Fruit fly (Drosophila melanogaster) Kc167 (cell line): Measurements from ENCODE around the gene CG14431.

Experiments
- Myc ChIP-seq: fragments of >200 bp; optimal IDR thresholded peaks from 2 replicates; lab custom pipeline; 2017; ENCODE audit warnings: missing external identifiers
- Sin3A ChIP-seq: fragments of >200 bp; optimal IDR thresholded peaks from 2 replicates; lab custom pipeline; 2018; ENCODE audit warnings: missing external identifiers
- h ChIP-seq: fragments of >200 bp; optimal IDR thresholded peaks from 3 replicates; lab custom pipeline; 2018; ENCODE audit warnings: missing external identifiers
- insv ChIP-seq: fragments of >200 bp; optimal IDR thresholded peaks from 3 replicates; lab custom pipeline; 2018; ENCODE audit warnings: missing external identifiers
- psq ChIP-seq: fragments of >200 bp; optimal IDR thresholded peaks from 2 replicates; lab custom pipeline; 2017; ENCODE audit warnings: missing external identifiers
- ttk ChIP-seq: sonication (Bioruptor generic); optimal IDR thresholded peaks from 2 replicates; lab custom pipeline; 2017; ENCODE audit warnings: missing external identifiers

Gene CG14431

DNA sequence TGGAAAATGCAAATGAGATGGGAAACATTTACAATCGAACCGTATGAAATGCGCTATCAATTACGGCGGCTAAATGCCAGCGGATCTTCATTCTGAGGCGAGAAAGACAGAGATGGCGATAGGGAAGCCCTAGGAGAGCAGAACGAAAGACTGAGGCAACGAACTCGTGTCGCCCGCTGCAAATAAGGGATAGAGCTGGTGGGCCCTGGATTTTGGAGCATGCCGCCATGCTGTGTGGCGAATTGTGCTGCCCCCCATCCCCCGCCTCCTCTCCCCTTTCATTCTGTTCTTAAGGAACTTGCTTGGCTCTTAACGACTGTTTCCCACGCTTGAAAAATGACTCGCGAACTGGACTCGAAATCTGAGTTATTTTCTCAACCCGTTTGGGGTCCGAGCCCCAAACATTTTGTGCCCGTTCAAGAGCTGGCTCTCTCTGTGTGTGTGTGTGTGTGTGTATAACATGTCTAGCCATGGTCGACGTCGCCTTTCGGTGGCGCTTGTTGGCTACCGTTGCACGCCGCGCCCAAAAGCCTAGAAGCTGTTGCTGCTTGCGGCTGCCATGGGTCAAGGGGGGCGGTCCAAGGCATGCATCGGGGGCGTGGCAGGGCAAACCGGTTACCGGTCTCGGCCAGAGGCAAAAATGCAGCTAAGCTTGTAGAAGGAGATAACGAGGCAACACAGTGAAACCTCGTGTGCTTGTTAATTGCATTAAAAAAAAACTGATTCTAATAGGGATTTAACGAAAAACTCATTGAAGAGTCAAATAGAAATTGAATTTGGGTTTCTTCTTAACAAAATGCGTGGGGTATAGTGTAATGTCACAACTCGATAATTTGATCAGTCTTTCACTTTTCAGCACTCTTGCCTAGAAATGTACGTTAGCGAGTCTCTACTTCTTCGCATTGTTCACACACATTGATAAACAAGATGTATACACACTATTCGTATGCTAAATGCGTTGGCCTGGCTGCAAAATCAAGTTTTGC, 100.3 kb downstream of the CG14431 start:
- TF ChIP-seq ttk (lab: Kevin White, UChicago) (no peak), Myc (lab: Kevin White, UChicago) (no peak), insv (lab: Kevin White, UChicago) (no peak), psq (no peak)

DNA sequence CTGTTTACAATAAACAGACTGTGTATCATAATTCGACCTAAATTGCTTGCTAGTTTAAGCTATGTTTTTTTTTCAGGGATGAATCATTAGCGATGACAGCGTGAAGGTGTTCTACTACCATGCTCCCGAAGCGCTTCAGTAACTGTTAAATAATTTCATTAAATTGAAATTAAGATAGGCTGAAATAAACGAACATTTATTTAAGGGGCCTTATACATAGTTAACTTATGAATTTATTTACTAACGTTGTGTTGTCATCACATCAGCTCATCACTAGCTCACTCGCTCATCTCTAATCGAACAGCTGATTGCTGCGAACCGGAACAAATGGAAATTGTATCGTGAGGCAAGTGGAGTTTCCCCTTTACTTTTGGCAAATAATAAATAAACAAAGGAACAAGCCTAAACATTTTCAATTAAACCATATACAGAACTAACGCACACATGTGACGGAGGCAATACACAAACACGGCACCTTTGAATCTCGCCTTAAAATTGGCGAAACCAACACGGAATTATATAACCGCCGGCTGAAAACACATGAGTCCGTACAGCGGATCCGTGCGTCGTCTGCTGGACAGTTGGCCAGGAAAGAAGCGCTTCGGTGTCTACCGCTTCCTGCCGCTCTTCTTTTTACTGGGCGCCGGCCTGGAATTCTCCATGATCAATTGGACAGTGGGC, 103.1 kb downstream of the CG14431 start, which contains the start of the genes cm, sloth1 and sloth2:
TSS of gene cm (minus strand) at position 83 of the 681 bp plus-strand sequence.
TSS of gene sloth1 (plus strand) at position 295 of the 681 bp plus-strand sequence.
TSS of gene sloth2 (plus strand) at position 295 of the 681 bp plus-strand sequence.
- TF ChIP-seq psq (no peak), Sin3A (lab: Kevin White, UChicago) (no peak), insv (lab: Kevin White, UChicago) (no peak), h (lab: Kevin White, UChicago) (no peak), Myc (lab: Kevin White, UChicago) (no peak), ttk (lab: Kevin White, UChicago) (no peak)

DNA sequence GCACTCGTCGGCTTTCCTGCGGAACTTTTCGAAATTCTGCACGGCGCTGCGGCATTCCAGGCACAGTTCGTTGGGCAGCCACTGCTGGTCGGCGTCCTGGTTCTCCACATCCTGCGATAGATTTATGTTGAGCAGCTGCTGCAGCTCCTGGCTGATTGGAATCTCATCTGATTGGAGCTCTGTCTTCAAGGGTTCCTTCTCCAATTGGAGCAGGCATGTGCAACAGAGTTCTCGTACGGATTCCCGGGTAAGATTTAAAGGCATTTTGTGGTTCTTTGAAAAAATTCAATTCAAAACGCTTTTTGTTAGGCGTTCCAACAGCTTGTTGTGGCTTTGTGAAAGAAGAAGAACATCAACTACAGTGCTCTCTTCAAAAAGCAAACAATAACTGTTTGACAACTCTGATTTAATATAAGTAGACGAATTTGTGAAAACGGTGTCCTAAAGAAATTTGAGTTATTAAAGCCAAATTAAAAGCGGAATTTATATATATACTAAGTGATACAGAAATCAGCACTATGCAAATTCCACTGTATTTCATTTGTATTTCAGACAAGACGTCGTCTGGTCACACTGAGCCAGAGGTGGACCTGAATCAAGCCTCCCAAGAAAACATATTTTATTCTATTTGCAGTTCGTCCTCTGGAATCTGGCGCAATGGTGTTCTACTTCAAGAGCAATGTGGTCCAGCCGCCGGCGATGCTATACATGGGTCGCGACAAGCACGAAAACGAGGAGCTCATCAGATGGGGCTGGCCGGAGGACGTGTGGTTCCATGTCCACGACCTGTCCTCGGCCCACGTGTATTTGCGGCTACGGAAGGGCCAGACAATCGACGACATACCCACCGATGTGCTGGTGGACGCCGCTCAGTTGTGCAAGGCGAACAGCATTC, 105.5 kb downstream of the CG14431 start, which contains the start of the genes CG3032 and CG4593:
TSS of gene CG3032 (minus strand) at position 562 of the 895 bp plus-strand sequence.
TSS of gene CG4593 (plus strand) at position 568 of the 895 bp plus-strand sequence.
- TF ChIP-seq ttk (lab: Kevin White, UChicago) (no peak), h (lab: Kevin White, UChicago) (no peak), Sin3A (lab: Kevin White, UChicago) (no peak), psq (no peak), insv (lab: Kevin White, UChicago) (no peak), Myc (lab: Kevin White, UChicago) (no peak)

DNA sequence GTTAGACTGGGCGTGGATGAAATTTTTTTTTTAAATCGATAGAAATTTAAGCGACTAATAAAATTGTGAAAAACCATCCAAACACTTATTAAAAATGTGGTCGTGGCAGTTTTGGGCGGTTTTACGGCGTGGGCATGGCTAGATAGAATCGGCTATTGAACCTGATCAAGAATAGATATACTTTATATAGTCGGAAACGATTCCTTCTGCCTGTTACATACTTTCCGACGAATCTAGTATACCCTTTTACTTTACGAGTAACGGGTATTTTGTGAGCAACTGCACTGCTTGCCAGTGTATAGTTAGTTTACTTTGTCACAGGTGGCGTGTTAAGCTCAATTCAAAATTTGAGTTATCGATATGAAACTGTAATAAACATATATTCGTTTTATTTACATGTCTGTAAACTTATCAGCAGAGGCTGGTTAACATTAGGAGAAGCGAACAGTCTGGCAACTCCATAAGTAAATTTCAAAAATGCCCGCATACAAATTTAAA, 106.9 kb downstream of the CG14431 start:
- TF ChIP-seq ttk (lab: Kevin White, UChicago) (no peak), Sin3A (lab: Kevin White, UChicago) (no peak), psq (no peak), h (lab: Kevin White, UChicago) (no peak), Myc (lab: Kevin White, UChicago) (no peak), insv (lab: Kevin White, UChicago) (no peak)
